Worm (Caenorhabditis elegans): ENCODE data around the gene F09C6.16.

- no peak for TF ChIP-seq lin-15B (tag; optimal IDR thresholded peaks at IDR 0.05)
- no peak for TF ChIP-seq nhr-237 (tag; optimal IDR thresholded peaks at IDR 0.05)
- no peak for TF ChIP-seq ceh-28 (tag; optimal IDR thresholded peaks at IDR 0.05)
- no peak for TF ChIP-seq unc-62 (GFP tag; optimal IDR thresholded peaks at IDR 0.05)
Measured at ce11 chrV:16919675-16920074, 9.9 kb upstream of the F09C6.16 start.
